Worm (Caenorhabditis elegans): ENCODE results near the gene F01G12.18.

F01G12.18 gene

ce11 chrX:16368969-16369368 lies 29.3 kb downstream of the F01G12.18 start:
- TF ChIP-seq ceh-36 (tag; optimal IDR thresholded peaks at IDR 0.05) (no peak), tbx-11 (GFP tag; IDR thresholded peaks at IDR 0.05) (no peak), scrt-1 (GFP tag; IDR thresholded peaks at IDR 0.05) (no peak), ama-1 (optimal IDR thresholded peaks at IDR 0.05) (no peak)

- TF ChIP-seq scrt-1 (GFP tag; IDR thresholded peaks at IDR 0.05) (no peak), ceh-36 (tag; optimal IDR thresholded peaks at IDR 0.05) (no peak), hmg-4 (GFP tag; optimal IDR thresholded peaks at IDR 0.05) (no peak), tbx-37 (GFP tag; conservative IDR thresholded peaks at IDR 0.05) (no peak), ama-1 (optimal IDR thresholded peaks at IDR 0.05) (no peak), ceh-13 (GFP tag; optimal IDR thresholded peaks at IDR 0.05) (no peak), pes-1 (GFP tag; IDR thresholded peaks at IDR 0.05) (no peak), tbx-11 (GFP tag; IDR thresholded peaks at IDR 0.05) (no peak), hnd-1 (tag; optimal IDR thresholded peaks at IDR 0.05) (no peak), F13C5.2 (tag; optimal IDR thresholded peaks at IDR 0.05) (no peak), sea-1 (GFP tag; conservative IDR thresholded peaks at IDR 0.05) (no peak), aly-1 (tag; optimal IDR thresholded peaks at IDR 0.05) (no peak), tra-4 (tag; optimal IDR thresholded peaks at IDR 0.05) (no peak), B0310.2 (tag; optimal IDR thresholded peaks at IDR 0.05) (no peak), flt-1 (GFP tag; IDR thresholded peaks at IDR 0.05) (no peak), ets-7 (tag; optimal IDR thresholded peaks at IDR 0.05) (no peak), hmbx-1 (tag; optimal IDR thresholded peaks at IDR 0.05) (no peak)
Measured at ce11 chrX:16366993-16367392, 31.3 kb downstream of the F01G12.18 start, which contains the start of gene ace-1. Gene ace-1 (plus strand): TSS chrX:16367293.

ce11 chrX:16366508-16366907 lies 31.8 kb downstream of the F01G12.18 start:
- no peak for TF ChIP-seq scrt-1 (GFP tag; IDR thresholded peaks at IDR 0.05)
- TF ChIP-seq sea-1 (GFP tag; conservative IDR thresholded peaks at IDR 0.05): no peak
- no peak for TF ChIP-seq flt-1 (GFP tag; IDR thresholded peaks at IDR 0.05)
- no peak for TF ChIP-seq tra-4 (tag; optimal IDR thresholded peaks at IDR 0.05)
- no peak for TF ChIP-seq B0310.2 (tag; optimal IDR thresholded peaks at IDR 0.05)
- no peak for TF ChIP-seq aly-1 (tag; optimal IDR thresholded peaks at IDR 0.05)
- no peak for TF ChIP-seq hmbx-1 (tag; optimal IDR thresholded peaks at IDR 0.05)
- TF ChIP-seq ceh-13 (GFP tag; optimal IDR thresholded peaks at IDR 0.05): no peak
- no peak for TF ChIP-seq pes-1 (GFP tag; IDR thresholded peaks at IDR 0.05)
- TF ChIP-seq ama-1 (optimal IDR thresholded peaks at IDR 0.05): no peak

ce11 chrX:16363637-16364036 lies 34.6 kb downstream of the F01G12.18 start:
- TF ChIP-seq ama-1 (optimal IDR thresholded peaks at IDR 0.05) (no peak), tbx-37 (GFP tag; conservative IDR thresholded peaks at IDR 0.05) (no peak), aly-1 (tag; optimal IDR thresholded peaks at IDR 0.05) (no peak), hmg-4 (GFP tag; optimal IDR thresholded peaks at IDR 0.05) (no peak), F13C5.2 (tag; optimal IDR thresholded peaks at IDR 0.05) (no peak), ceh-36 (tag; optimal IDR thresholded peaks at IDR 0.05) (no peak), sea-1 (GFP tag; conservative IDR thresholded peaks at IDR 0.05) (no peak)

- TF ChIP-seq F13C5.2 (tag; optimal IDR thresholded peaks at IDR 0.05) (no peak), ets-7 (tag; optimal IDR thresholded peaks at IDR 0.05) (no peak), flt-1 (GFP tag; IDR thresholded peaks at IDR 0.05) (no peak), tra-4 (tag; optimal IDR thresholded peaks at IDR 0.05) (no peak), hmg-4 (GFP tag; optimal IDR thresholded peaks at IDR 0.05) (no peak), sea-1 (GFP tag; conservative IDR thresholded peaks at IDR 0.05) (no peak), ama-1 (optimal IDR thresholded peaks at IDR 0.05) (no peak), pes-1 (GFP tag; IDR thresholded peaks at IDR 0.05) (no peak), aly-1 (tag; optimal IDR thresholded peaks at IDR 0.05) (no peak), B0310.2 (tag; optimal IDR thresholded peaks at IDR 0.05) (no peak)
Measured at ce11 chrX:16361001-16361400, 37.3 kb downstream of the F01G12.18 start.

ce11 chrX:16357531-16357930 lies 40.7 kb downstream of the F01G12.18 start:
- TF ChIP-seq tbx-11 (GFP tag; IDR thresholded peaks at IDR 0.05): no peak
- TF ChIP-seq ama-1 (optimal IDR thresholded peaks at IDR 0.05): no peak
- TF ChIP-seq pes-1 (GFP tag; IDR thresholded peaks at IDR 0.05): peak; percentile 11; the same call in 1 of the 2 replicates

ce11 chrX:16356341-16356740 lies 41.9 kb downstream of the F01G12.18 start:
- no peak for TF ChIP-seq scrt-1 (GFP tag; IDR thresholded peaks at IDR 0.05)
- TF ChIP-seq ceh-36 (tag; optimal IDR thresholded peaks at IDR 0.05): no peak
- no peak for TF ChIP-seq sea-1 (GFP tag; conservative IDR thresholded peaks at IDR 0.05)

- TF ChIP-seq tbx-37 (GFP tag; conservative IDR thresholded peaks at IDR 0.05): no peak
- TF ChIP-seq ceh-36 (tag; optimal IDR thresholded peaks at IDR 0.05): no peak
- TF ChIP-seq sea-1 (GFP tag; conservative IDR thresholded peaks at IDR 0.05): no peak
- no peak for TF ChIP-seq aly-1 (tag; optimal IDR thresholded peaks at IDR 0.05)
- TF ChIP-seq F13C5.2 (tag; optimal IDR thresholded peaks at IDR 0.05): no peak
- no peak for TF ChIP-seq pes-1 (GFP tag; IDR thresholded peaks at IDR 0.05)
- TF ChIP-seq ceh-13 (GFP tag; optimal IDR thresholded peaks at IDR 0.05): no peak
- TF ChIP-seq flt-1 (GFP tag; IDR thresholded peaks at IDR 0.05): no peak
- TF ChIP-seq ets-7 (tag; optimal IDR thresholded peaks at IDR 0.05): no peak
- no peak for TF ChIP-seq tbx-11 (GFP tag; IDR thresholded peaks at IDR 0.05)
- no peak for TF ChIP-seq tra-4 (tag; optimal IDR thresholded peaks at IDR 0.05)
- no peak for TF ChIP-seq ama-1 (optimal IDR thresholded peaks at IDR 0.05)
- no peak for TF ChIP-seq hmg-4 (GFP tag; optimal IDR thresholded peaks at IDR 0.05)
- no peak for TF ChIP-seq B0310.2 (tag; optimal IDR thresholded peaks at IDR 0.05)
Measured at ce11 chrX:16354598-16355211, 43.6 kb downstream of the F01G12.18 start, which contains the start of gene nhr-28. Gene nhr-28 (plus strand): TSS chrX:16354976.

All from whole organism, early embryonic.